Worm (Caenorhabditis elegans): ENCODE measurements around the gene ceh-43.

The ceh-43 gene

ce11 chrIII:4428797-4429196 lies 20.9 kb downstream of the ceh-43 start:
- TF ChIP-seq ref-1 (GFP tag; conservative IDR thresholded peaks at IDR 0.05) (0 out of 2 replicates have a peak, but pooled peaks have one; percentile 9), cog-1 (tag; optimal IDR thresholded peaks at IDR 0.05) (no peak), ztf-23 (GFP tag; IDR thresholded peaks at IDR 0.05) (peak; percentile 59; the same call in 1 of the 2 replicates), tab-1 (GFP tag; IDR thresholded peaks at IDR 0.05) (peak; percentile 76), T22C8.4 (GFP tag; IDR thresholded peaks at IDR 0.05) (peak; percentile 64)

ce11 chrIII:4426711-4427218 lies 23.0 kb downstream of the ceh-43 start:
- TF ChIP-seq ztf-29 (GFP tag; IDR thresholded peaks at IDR 0.05) (peak; percentile 87), T22C8.4 (GFP tag; IDR thresholded peaks at IDR 0.05) (peak; percentile 87), tab-1 (GFP tag; IDR thresholded peaks at IDR 0.05) (peak; percentile 93), flt-1 (GFP tag; IDR thresholded peaks at IDR 0.05) (peak; percentile 95), ref-1 (GFP tag; conservative IDR thresholded peaks at IDR 0.05) (peak; percentile 76), klf-2 (GFP tag; conservative IDR thresholded peaks at IDR 0.05) (peak; percentile 83), ztf-23 (GFP tag; IDR thresholded peaks at IDR 0.05) (peak; percentile 91)

ce11 chrIII:4419117-4419978 lies 30.4 kb downstream of the ceh-43 start, which contains the start of the genes R07E5.7 and cku-80:
Gene R07E5.7, minus strand, starts transcription at chrIII:4419167.
Gene cku-80, plus strand, starts transcription at chrIII:4419848.
- TF ChIP-seq flt-1 (GFP tag; IDR thresholded peaks at IDR 0.05) (no peak), ztf-29 (GFP tag; IDR thresholded peaks at IDR 0.05) (no peak), T22C8.4 (GFP tag; IDR thresholded peaks at IDR 0.05) (no peak), klf-2 (GFP tag; conservative IDR thresholded peaks at IDR 0.05) (no peak), cog-1 (tag; optimal IDR thresholded peaks at IDR 0.05) (peak; percentile 7), med-1 (GFP tag; optimal IDR thresholded peaks at IDR 0.05; ENCODE audit: insufficient read depth) (no peak), ztf-23 (GFP tag; IDR thresholded peaks at IDR 0.05) (peak; percentile 50; the same call in 1 of the 2 replicates), tab-1 (GFP tag; IDR thresholded peaks at IDR 0.05) (no peak; the same call in 1 of the 2 replicates), ref-1 (GFP tag; conservative IDR thresholded peaks at IDR 0.05) (no peak)

- no peak for TF ChIP-seq ztf-29 (GFP tag; IDR thresholded peaks at IDR 0.05)
- TF ChIP-seq med-1 (GFP tag; optimal IDR thresholded peaks at IDR 0.05; ENCODE audit: insufficient read depth), result no peak
- TF ChIP-seq flt-1 (GFP tag; IDR thresholded peaks at IDR 0.05), result no peak
Measured at ce11 chrIII:4417956-4418355, 31.8 kb downstream of the ceh-43 start, which contains the start of the genes R07E5.19 and pdcd-2. Gene R07E5.19, minus strand, starts transcription at chrIII:4418056. Gene pdcd-2, minus strand, starts transcription at chrIII:4418057.

- TF ChIP-seq klf-2 (GFP tag; conservative IDR thresholded peaks at IDR 0.05) (no peak), ztf-23 (GFP tag; IDR thresholded peaks at IDR 0.05) (no peak), ref-1 (GFP tag; conservative IDR thresholded peaks at IDR 0.05) (no peak), ztf-29 (GFP tag; IDR thresholded peaks at IDR 0.05) (no peak), cog-1 (tag; optimal IDR thresholded peaks at IDR 0.05) (no peak), tab-1 (GFP tag; IDR thresholded peaks at IDR 0.05) (no peak), flt-1 (GFP tag; IDR thresholded peaks at IDR 0.05) (no peak), T22C8.4 (GFP tag; IDR thresholded peaks at IDR 0.05) (no peak), med-1 (GFP tag; optimal IDR thresholded peaks at IDR 0.05; ENCODE audit: insufficient read depth) (no peak)
Measured at ce11 chrIII:4415135-4415534, 34.6 kb downstream of the ceh-43 start, which contains the start of gene R07E5.11. Gene R07E5.11, minus strand, starts transcription at chrIII:4415235.

- peak; percentile 68 for TF ChIP-seq klf-2 (GFP tag; conservative IDR thresholded peaks at IDR 0.05)
- peak; percentile 64 for TF ChIP-seq T22C8.4 (GFP tag; IDR thresholded peaks at IDR 0.05)
- peak; percentile 84 for TF ChIP-seq flt-1 (GFP tag; IDR thresholded peaks at IDR 0.05)
- TF ChIP-seq ztf-23 (GFP tag; IDR thresholded peaks at IDR 0.05), result peak; percentile 77
- peak; percentile 64 for TF ChIP-seq ref-1 (GFP tag; conservative IDR thresholded peaks at IDR 0.05)
- TF ChIP-seq tab-1 (GFP tag; IDR thresholded peaks at IDR 0.05), result peak; percentile 80
Measured at ce11 chrIII:4414041-4414440, 35.7 kb downstream of the ceh-43 start.

- TF ChIP-seq flt-1 (GFP tag; IDR thresholded peaks at IDR 0.05) (no peak), ztf-29 (GFP tag; IDR thresholded peaks at IDR 0.05) (no peak), T22C8.4 (GFP tag; IDR thresholded peaks at IDR 0.05) (no peak), med-1 (GFP tag; optimal IDR thresholded peaks at IDR 0.05; ENCODE audit: insufficient read depth) (no peak), tab-1 (GFP tag; IDR thresholded peaks at IDR 0.05) (no peak), ztf-23 (GFP tag; IDR thresholded peaks at IDR 0.05) (no peak), cog-1 (tag; optimal IDR thresholded peaks at IDR 0.05) (no peak), ref-1 (GFP tag; conservative IDR thresholded peaks at IDR 0.05) (no peak), klf-2 (GFP tag; conservative IDR thresholded peaks at IDR 0.05) (no peak)
Measured at ce11 chrIII:4413099-4413498, 36.6 kb downstream of the ceh-43 start, which contains the start of gene mpc-1. Gene mpc-1, plus strand, starts transcription at chrIII:4413457.

- TF ChIP-seq med-1 (GFP tag; optimal IDR thresholded peaks at IDR 0.05; ENCODE audit: insufficient read depth) (no peak), cog-1 (tag; optimal IDR thresholded peaks at IDR 0.05) (no peak), flt-1 (GFP tag; IDR thresholded peaks at IDR 0.05) (no peak), T22C8.4 (GFP tag; IDR thresholded peaks at IDR 0.05) (no peak), klf-2 (GFP tag; conservative IDR thresholded peaks at IDR 0.05) (no peak), ztf-29 (GFP tag; IDR thresholded peaks at IDR 0.05) (no peak), ref-1 (GFP tag; conservative IDR thresholded peaks at IDR 0.05) (no peak), ztf-23 (GFP tag; IDR thresholded peaks at IDR 0.05) (no peak), tab-1 (GFP tag; IDR thresholded peaks at IDR 0.05) (no peak)
Measured at ce11 chrIII:4412108-4413009, 37.4 kb downstream of the ceh-43 start.

ce11 chrIII:4408251-4408650 lies 41.5 kb downstream of the ceh-43 start, which contains the start of gene gpch-1:
Gene gpch-1, plus strand, starts transcription at chrIII:4408551.
- no peak for TF ChIP-seq ref-1 (GFP tag; conservative IDR thresholded peaks at IDR 0.05)
- TF ChIP-seq tab-1 (GFP tag; IDR thresholded peaks at IDR 0.05), result no peak
- no peak for TF ChIP-seq T22C8.4 (GFP tag; IDR thresholded peaks at IDR 0.05)
- no peak for TF ChIP-seq ztf-29 (GFP tag; IDR thresholded peaks at IDR 0.05)
- no peak for TF ChIP-seq klf-2 (GFP tag; conservative IDR thresholded peaks at IDR 0.05)
- no peak for TF ChIP-seq ztf-23 (GFP tag; IDR thresholded peaks at IDR 0.05)
- no peak for TF ChIP-seq flt-1 (GFP tag; IDR thresholded peaks at IDR 0.05)
- TF ChIP-seq cog-1 (tag; optimal IDR thresholded peaks at IDR 0.05), result no peak
- no peak for TF ChIP-seq med-1 (GFP tag; optimal IDR thresholded peaks at IDR 0.05; ENCODE audit: insufficient read depth)
